Fruit fly (Drosophila melanogaster): Measurements from ENCODE around the gene CG13713.

DNA sequence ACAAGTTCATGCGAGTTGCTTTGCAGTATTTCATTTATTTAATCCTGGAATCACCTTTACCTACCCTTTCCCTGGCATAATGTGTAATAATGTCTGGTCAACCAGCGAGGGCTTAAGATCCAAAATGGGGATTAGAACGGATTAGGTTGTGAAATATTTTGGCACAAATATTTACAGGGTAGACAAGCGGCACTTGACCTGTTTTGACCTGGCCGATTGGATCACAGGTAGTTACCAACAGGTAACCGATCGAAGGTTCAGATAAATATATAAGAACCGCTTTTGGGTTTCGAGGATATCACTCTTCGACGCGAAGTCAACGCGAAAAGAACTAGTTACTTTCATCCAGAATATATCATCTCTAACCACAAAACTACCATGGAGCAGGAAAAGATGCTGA lies at the start of gene CG13713:
- no peak for TF ChIP-seq CG8301 (tag; optimal IDR thresholded peaks at IDR 0.05)
- TF ChIP-seq fd96Ca (GFP tag; IDR thresholded peaks at IDR 0.05), result no peak
- no peak for TF ChIP-seq CG8159 (tag; optimal IDR thresholded peaks at IDR 0.05)
- TF ChIP-seq Pif1B (GFP tag; optimal IDR thresholded peaks at IDR 0.05), result no peak
- TF ChIP-seq CG12605 (GFP tag; IDR thresholded peaks at IDR 0.05), result no peak
- TF ChIP-seq CG10348 (GFP tag; IDR thresholded peaks at IDR 0.05), result no peak
- TF ChIP-seq CG14655 (GFP tag; optimal IDR thresholded peaks at IDR 0.05), result no peak

Measured in whole organism, pupa.